Fruit fly (Drosophila melanogaster) whole organism, embryonic: ENCODE results near the gene ec.

Source experiments
- Adf1 ChIP-seq: fragments of 200-800 bp; sonication (Bioruptor generic); IDR thresholded peaks from 2 replicates; pipeline ENCODE4 v1.3.6; 2022; ENCODE audit warnings: missing biosample characterization, missing genetic modification characterization
- Atf6 ChIP-seq: fragments of 200-800 bp; sonication (Bioruptor generic); IDR thresholded peaks from 2 replicates; pipeline ENCODE4 v1.3.6; 2022; ENCODE audit warnings: missing biosample characterization, missing genetic modification characterization
- Blimp-1 ChIP-seq: fragments of 200-800 bp; sonication (Bioruptor generic); optimal IDR thresholded peaks from 3 replicates; lab custom pipeline; 2018; ENCODE audit warnings: missing biosample characterization, missing genetic modification characterization, mild to moderate bottlenecking, moderate library complexity, missing genetic modification reagents
- C15 ChIP-seq: fragments of 200-800 bp; sonication (Bioruptor generic); IDR thresholded peaks from 3 replicates; pipeline ENCODE4 v1.3.6; 2022; ENCODE audit warnings: missing biosample characterization, missing genetic modification characterization
- CG10321 ChIP-seq: fragments of 200-800 bp; sonication (Bioruptor generic); IDR thresholded peaks from 2 replicates; pipeline ENCODE4 v1.3.6; 2022; ENCODE audit warnings: missing biosample characterization, missing genetic modification characterization
- CG10366 ChIP-seq: fragments of 200-800 bp; sonication (Bioruptor generic); IDR thresholded peaks from 2 replicates; pipeline ENCODE4 v1.3.6; 2022; ENCODE audit warnings: missing biosample characterization, missing genetic modification characterization
- CG15269 ChIP-seq: fragments of 200-800 bp; sonication (Bioruptor generic); optimal IDR thresholded peaks from 2 replicates; lab custom pipeline; 2018; ENCODE audit warnings: missing biosample characterization, mild to moderate bottlenecking, missing genetic modification characterization, moderate library complexity
- CG1603 ChIP-seq: fragments of 200-800 bp; sonication (Bioruptor generic); optimal IDR thresholded peaks from 2 replicates; lab custom pipeline; 2019; ENCODE audit warnings: missing biosample characterization, mild to moderate bottlenecking, missing genetic modification characterization, moderate library complexity
- CG16813 ChIP-seq: fragments of 200-800 bp; sonication (Bioruptor generic); IDR thresholded peaks from 3 replicates; pipeline ENCODE4 v1.3.6; 2022; ENCODE audit warnings: missing biosample characterization, missing genetic modification characterization; ENCODE audit not compliant: partially characterized antibody
- CG17912 ChIP-seq: fragments of 200-800 bp; sonication (Bioruptor generic); optimal IDR thresholded peaks from 2 replicates; lab custom pipeline; 2018; ENCODE audit warnings: missing biosample characterization, mild to moderate bottlenecking, missing genetic modification characterization
- CG1832 ChIP-seq: fragments of 200-800 bp; sonication (Bioruptor generic); optimal IDR thresholded peaks from 2 replicates; lab custom pipeline; 2017; ENCODE audit warnings: missing biosample characterization, mild to moderate bottlenecking, missing genetic modification characterization, inconsistent platforms
- CG18619 ChIP-seq: fragments of 200-800 bp; sonication (Bioruptor generic); optimal IDR thresholded peaks from 3 replicates; lab custom pipeline; 2017; ENCODE audit warnings: missing biosample characterization, mild to moderate bottlenecking, missing genetic modification characterization
- CG2199 ChIP-seq: fragments of 200-800 bp; sonication (Bioruptor generic); IDR thresholded peaks from 3 replicates; pipeline ENCODE4 v1.3.6; 2022; ENCODE audit warnings: missing biosample characterization, missing genetic modification characterization
- CG2202 ChIP-seq: fragments of 200-800 bp; sonication (Bioruptor generic); optimal IDR thresholded peaks from 2 replicates; lab custom pipeline; 2018; ENCODE audit warnings: missing biosample characterization, mild to moderate bottlenecking, missing genetic modification characterization
- CG31441 ChIP-seq: fragments of 200-800 bp; sonication (Bioruptor generic); IDR thresholded peaks from 2 replicates; pipeline ENCODE4 v1.3.6; 2022; ENCODE audit warnings: missing biosample characterization, missing genetic modification characterization
- CG34376 ChIP-seq: fragments of 200-800 bp; sonication (Bioruptor generic); optimal IDR thresholded peaks from 2 replicates; lab custom pipeline; 2018; ENCODE audit warnings: missing biosample characterization, mild to moderate bottlenecking, missing genetic modification characterization
- CG34422 ChIP-seq: fragments of 200-800 bp; sonication (Bioruptor generic); IDR thresholded peaks from 3 replicates; pipeline ENCODE4 v1.3.6; 2022; ENCODE audit warnings: missing biosample characterization, missing genetic modification characterization
- CG42726 ChIP-seq: fragments of 200-800 bp; sonication (Bioruptor generic); IDR thresholded peaks from 2 replicates; pipeline ENCODE4 v1.3.6; 2022; ENCODE audit warnings: missing biosample characterization, missing genetic modification characterization; ENCODE audit not compliant: partially characterized antibody
- CG4730 ChIP-seq: fragments of 200-800 bp; sonication (Bioruptor generic); IDR thresholded peaks from 2 replicates; pipeline ENCODE4 v1.3.6; 2022; ENCODE audit warnings: missing biosample characterization, missing genetic modification characterization
- CG6689 ChIP-seq: fragments of 200-800 bp; sonication (Bioruptor generic); IDR thresholded peaks from 2 replicates; pipeline ENCODE4 v1.3.6; 2022; ENCODE audit warnings: missing biosample characterization, missing genetic modification characterization
- CG9817 ChIP-seq: fragments of 200-800 bp; sonication (Bioruptor generic); optimal IDR thresholded peaks from 2 replicates; lab custom pipeline; 2018; ENCODE audit warnings: missing biosample characterization, mild to moderate bottlenecking, missing genetic modification characterization, moderate library complexity
- CG9932 ChIP-seq: fragments of 200-800 bp; sonication (Bioruptor generic); IDR thresholded peaks from 2 replicates; pipeline ENCODE4 v1.3.6; 2022; ENCODE audit warnings: missing biosample characterization, missing genetic modification characterization
- CoRest ChIP-seq: fragments of 200-800 bp; sonication (Bioruptor generic); optimal IDR thresholded peaks from 3 replicates; lab custom pipeline; 2018; ENCODE audit warnings: missing biosample characterization, mild to moderate bottlenecking, missing genetic modification characterization, moderate library complexity
- Fer3 ChIP-seq: fragments of 200-800 bp; sonication (Bioruptor generic); optimal IDR thresholded peaks from 2 replicates; lab custom pipeline; 2018; ENCODE audit warnings: missing biosample characterization, mild to moderate bottlenecking, missing genetic modification characterization, moderate library complexity
- Gug ChIP-seq: fragments of 200-800 bp; sonication (Bioruptor generic); IDR thresholded peaks from 4 replicates; pipeline ENCODE4 v1.3.6; 2022; ENCODE audit warnings: missing biosample characterization, missing genetic modification characterization
- Lhr ChIP-seq: fragments of 200-800 bp; sonication (Bioruptor generic); optimal IDR thresholded peaks from 3 replicates; lab custom pipeline; 2017; ENCODE audit warnings: mild to moderate bottlenecking, missing biosample characterization, missing genetic modification reagents, missing genetic modification characterization
- Mad ChIP-seq: fragments of 200-800 bp; sonication (Bioruptor generic); optimal IDR thresholded peaks from 2 replicates; lab custom pipeline; 2016; ENCODE audit warnings: missing biosample characterization, missing genetic modification characterization
- Oli ChIP-seq: fragments of 200-800 bp; sonication (Bioruptor generic); optimal IDR thresholded peaks from 2 replicates; lab custom pipeline; 2018; ENCODE audit warnings: missing biosample characterization, mild to moderate bottlenecking, missing genetic modification characterization, moderate library complexity
- Usf ChIP-seq: fragments of 200-800 bp; sonication (Bioruptor generic); optimal IDR thresholded peaks from 2 replicates; lab custom pipeline; 2017; ENCODE audit warnings: missing genotype, missing biosample characterization, missing genetic modification characterization
- YL-1 ChIP-seq: fragments of 200-800 bp; sonication (Bioruptor generic); optimal IDR thresholded peaks from 3 replicates; lab custom pipeline; 2017; ENCODE audit warnings: missing biosample characterization, mild to moderate bottlenecking, missing genetic modification characterization
- aop ChIP-seq: fragments of 200-800 bp; sonication (Bioruptor generic); IDR thresholded peaks from 2 replicates; pipeline ENCODE4 v1.3.6; 2022; ENCODE audit warnings: missing biosample characterization, missing genetic modification characterization
- bab2 ChIP-seq: fragments of 200-800 bp; sonication (Bioruptor generic); optimal IDR thresholded peaks from 2 replicates; lab custom pipeline; 2016; ENCODE audit warnings: missing biosample characterization, missing genetic modification characterization
- chinmo ChIP-seq: fragments of 200-800 bp; sonication (Bioruptor generic); IDR thresholded peaks from 4 replicates; pipeline ENCODE4 v1.3.6; 2022; ENCODE audit warnings: missing biosample characterization, missing genetic modification characterization; ENCODE audit not compliant: partially characterized antibody
- chm ChIP-seq: fragments of 200-800 bp; sonication (Bioruptor generic); IDR thresholded peaks from 2 replicates; pipeline ENCODE4 v1.3.6; 2022; ENCODE audit warnings: missing biosample characterization, missing genetic modification characterization
- chn ChIP-seq: fragments of 200-800 bp; sonication (Bioruptor generic); optimal IDR thresholded peaks from 2 replicates; lab custom pipeline; 2016; ENCODE audit warnings: missing biosample characterization, missing genetic modification characterization
- dati ChIP-seq: fragments of 200-800 bp; sonication (Bioruptor generic); IDR thresholded peaks from 2 replicates; pipeline ENCODE4 v1.3.6; 2022; ENCODE audit warnings: missing biosample characterization, missing genetic modification characterization
- dm ChIP-seq: fragments of 200-800 bp; sonication (Bioruptor generic); optimal IDR thresholded peaks from 3 replicates; lab custom pipeline; 2016; ENCODE audit warnings: missing biosample characterization, missing genetic modification characterization
- hth ChIP-seq: fragments of >200 bp; optimal IDR thresholded peaks from 2 replicates; lab custom pipeline; 2017; ENCODE audit warnings: inconsistent platforms
- jumu ChIP-seq: fragments of 200-800 bp; sonication (Bioruptor generic); optimal IDR thresholded peaks from 3 replicates; lab custom pipeline; 2016; ENCODE audit warnings: missing biosample characterization, missing genetic modification characterization
- klu ChIP-seq: fragments of 200-800 bp; sonication (Bioruptor generic); IDR thresholded peaks from 2 replicates; pipeline ENCODE4 v1.3.6; 2022; ENCODE audit warnings: missing biosample characterization, missing genetic modification characterization
- lov ChIP-seq, 2 experiments: fragments of 200-800 bp in 1 of 2; fragments of >200 bp in 1 of 2; sonication (Bioruptor generic) in 1 of 2; IDR thresholded peaks in 1 of 2; optimal IDR thresholded peaks in 1 of 2; 2 replicates in 1 of 2; 3 replicates in 1 of 2; pipeline versions ENCODE4 v1.3.6 to Lab custom; 2017 to 2022; ENCODE audit warnings: missing biosample characterization in 1 of 2, missing genetic modification characterization in 1 of 2
- nerfin-2 ChIP-seq: fragments of 200-800 bp; sonication (Bioruptor generic); IDR thresholded peaks from 2 replicates; pipeline ENCODE4 v1.3.6; 2022; ENCODE audit warnings: missing biosample characterization, missing genetic modification characterization; ENCODE audit not compliant: partially characterized antibody
- pho ChIP-seq: fragments of 200-800 bp; sonication (Bioruptor generic); optimal IDR thresholded peaks from 2 replicates; lab custom pipeline; 2016; ENCODE audit warnings: missing biosample characterization, missing genetic modification characterization
- pzg ChIP-seq: fragments of 200-800 bp; sonication (Bioruptor generic); optimal IDR thresholded peaks from 3 replicates; lab custom pipeline; 2018; ENCODE audit warnings: missing biosample characterization, mild to moderate bottlenecking, missing genetic modification characterization, moderate library complexity
- ro ChIP-seq: fragments of 200-800 bp; sonication (Bioruptor generic); IDR thresholded peaks from 2 replicates; pipeline ENCODE4 v1.3.6; 2022; ENCODE audit warnings: missing biosample characterization, missing genetic modification characterization
- seq ChIP-seq: fragments of 200-800 bp; sonication (Bioruptor generic); IDR thresholded peaks from 2 replicates; pipeline ENCODE4 v1.3.6; 2022; ENCODE audit warnings: missing biosample characterization, missing genetic modification characterization
- ttk ChIP-seq: fragments of 200-800 bp; sonication (Bioruptor generic); IDR thresholded peaks from 2 replicates; pipeline ENCODE4 v2.1.2; 2022; ENCODE audit warnings: missing biosample characterization, missing genetic modification characterization
- wor ChIP-seq: fragments of 200-800 bp; sonication (Bioruptor generic); IDR thresholded peaks from 2 replicates; pipeline ENCODE4 v1.3.6; 2022; ENCODE audit warnings: missing biosample characterization, missing genetic modification characterization

Gene ec

dm6 chrX:3779686-3780407, 31.7 kb upstream of the ec start (continued):
- TF ChIP-seq CG18619 (GFP tag; lab: Kevin White, UChicago) (no peak), CG10321 (GFP tag; lab: Robert Waterston, UW) (no peak), Gug (no peak), CG17912 (GFP tag; lab: Kevin White, UChicago) (no peak), CG4730 (GFP tag; lab: Robert Waterston, UW) (no peak), pho (no peak), chm (GFP tag; lab: Robert Waterston, UW) (0 out of 2 replicates have a peak, but pooled peaks have one; percentile 6), CoRest (tag; lab: Kevin White, UChicago) (no peak), CG31441 (GFP tag; lab: Robert Waterston, UW) (no peak), CG6689 (GFP tag; lab: Robert Waterston, UW) (no peak), CG9817 (tag; lab: Kevin White, UChicago) (no peak)

dm6 chrX:3780884-3781283, 30.6 kb upstream of the ec start:
- no peak for TF ChIP-seq Usf (GFP tag; lab: Kevin White, UChicago)
- TF ChIP-seq Oli (tag; lab: Kevin White, UChicago), result no peak
- no peak for TF ChIP-seq CG15269 (tag; lab: Kevin White, UChicago)
- TF ChIP-seq lov (optimal IDR thresholded peaks at IDR 0.05; lab: Kevin White, UChicago), result no peak
- TF ChIP-seq lov (GFP tag; IDR thresholded peaks at IDR 0.05; lab: Robert Waterston, UW), result 0 out of 3 replicates have a peak, but pooled peaks have one; percentile 18
- TF ChIP-seq CG34422, result peak; percentile 79; the same call in 1 of the 3 replicates
- peak; percentile 55 for TF ChIP-seq CG34376 (GFP tag; lab: Kevin White, UChicago)
- TF ChIP-seq CG16813 (GFP tag; lab: Robert Waterston, UW), result 0 out of 3 replicates have a peak, but pooled peaks have one; percentile 27
- peak; percentile 77 for TF ChIP-seq Adf1 (GFP tag; lab: Robert Waterston, UW)
- peak; percentile 61 for TF ChIP-seq CG1603 (tag; lab: Kevin White, UChicago)
- TF ChIP-seq CG9932 (GFP tag; lab: Robert Waterston, UW), result peak; percentile 41
- peak; percentile 99 for TF ChIP-seq chinmo (GFP tag; lab: Robert Waterston, UW)
- peak; percentile 45 for TF ChIP-seq dm
- 0 out of 2 replicates have a peak, but pooled peaks have one; percentile 8 for TF ChIP-seq CG42726 (GFP tag; lab: Robert Waterston, UW)
- no peak for TF ChIP-seq wor (GFP tag; lab: Robert Waterston, UW)
- TF ChIP-seq chn, result peak; percentile 47
- TF ChIP-seq jumu (GFP tag; lab: Kevin White, UChicago), result peak; percentile 42
- TF ChIP-seq aop (GFP tag; lab: Robert Waterston, UW), result no peak
- peak; percentile 70 for TF ChIP-seq pzg (GFP tag; lab: Kevin White, UChicago)
- TF ChIP-seq CG2199 (GFP tag; lab: Robert Waterston, UW), result 0 out of 3 replicates have a peak, but pooled peaks have one; percentile 66
- peak; percentile 48 for TF ChIP-seq Lhr
- no peak for TF ChIP-seq C15 (GFP tag; lab: Robert Waterston, UW)
- TF ChIP-seq seq (GFP tag; lab: Robert Waterston, UW), result no peak
- peak; percentile 18 for TF ChIP-seq CG2202 (tag; lab: Kevin White, UChicago)
- TF ChIP-seq Mad (GFP tag; lab: Kevin White, UChicago), result peak; percentile 0
- 0 out of 2 replicates have a peak, but pooled peaks have one; percentile 20 for TF ChIP-seq Atf6
- TF ChIP-seq klu (GFP tag; lab: Robert Waterston, UW), result no peak
- no peak for TF ChIP-seq ro (GFP tag; lab: Robert Waterston, UW)
- no peak for TF ChIP-seq bab2 (GFP tag; lab: Kevin White, UChicago)
- TF ChIP-seq dati, result no peak
- TF ChIP-seq Fer3 (tag; lab: Kevin White, UChicago), result no peak
- peak; percentile 18 for TF ChIP-seq YL-1 (GFP tag; lab: Kevin White, UChicago)
- peak; percentile 93 for TF ChIP-seq CG1832 (GFP tag; lab: Kevin White, UChicago)
- no peak for TF ChIP-seq nerfin-2 (GFP tag; lab: Robert Waterston, UW)
- no peak for TF ChIP-seq CG10366 (GFP tag; lab: Robert Waterston, UW)
- TF ChIP-seq ttk (GFP tag; lab: Robert Waterston, UW), result no peak
- TF ChIP-seq Blimp-1 (GFP tag; lab: Kevin White, UChicago), result peak; percentile 1
- TF ChIP-seq hth (lab: Kevin White, UChicago), result no peak
